Worm (Caenorhabditis elegans) whole organism, L2 larva: ENCODE results near the gene K11D12.13.

ENCODE experiments used
- C34F6.9 ChIP-seq: fragments of 150-350 bp; optimal IDR thresholded peaks from 2 replicates; lab custom pipeline; 2014; ENCODE audit warnings: missing biosample characterization, missing genetic modification characterization
- F13H6.1 ChIP-seq: sonication (generic microtip); optimal IDR thresholded peaks from 2 replicates; lab custom pipeline; 2016; ENCODE audit warnings: missing genetic modification characterization, missing compliant biosample characterization
- R02D3.7 ChIP-seq: fragments of 150-350 bp; optimal IDR thresholded peaks from 2 replicates; lab custom pipeline; 2014; ENCODE audit warnings: missing biosample characterization, missing genetic modification characterization
- ZK546.5 ChIP-seq: sonication (generic microtip); optimal IDR thresholded peaks from 2 replicates; lab custom pipeline; 2017; ENCODE audit warnings: missing biosample characterization, missing genetic modification characterization
- alr-1 ChIP-seq: fragments of 150-350 bp; optimal IDR thresholded peaks from 2 replicates; lab custom pipeline; 2014; ENCODE audit warnings: missing biosample characterization, missing genetic modification characterization
- ama-1 ChIP-seq: fragments of 150-350 bp; optimal IDR thresholded peaks from 2 replicates; lab custom pipeline; 2018; ENCODE audit warnings: inconsistent platforms
- blmp-1 ChIP-seq: sonication (generic microtip); optimal IDR thresholded peaks from 2 replicates; lab custom pipeline; 2017; ENCODE audit warnings: missing genetic modification characterization, mild to moderate bottlenecking, missing compliant biosample characterization, antibody characterized with exemption, moderate library complexity; ENCODE audit not compliant: insufficient read depth
- ceh-16 ChIP-seq: fragments of 150-350 bp; optimal IDR thresholded peaks from 2 replicates; lab custom pipeline; 2014; ENCODE audit warnings: missing biosample characterization, missing genetic modification characterization
- crh-2 ChIP-seq: sonication (generic microtip); optimal IDR thresholded peaks from 2 replicates; lab custom pipeline; 2017; ENCODE audit warnings: missing biosample characterization, missing genetic modification characterization
- dmd-4 ChIP-seq: sonication (generic microtip); optimal IDR thresholded peaks from 2 replicates; lab custom pipeline; 2017; ENCODE audit warnings: missing biosample characterization, missing genetic modification characterization
- elt-1 ChIP-seq: fragments of 150-350 bp; optimal IDR thresholded peaks from 2 replicates; lab custom pipeline; 2014; ENCODE audit warnings: missing biosample characterization, missing genetic modification characterization
- elt-3 ChIP-seq: sonication (generic microtip); optimal IDR thresholded peaks from 2 replicates; lab custom pipeline; 2017; ENCODE audit warnings: missing biosample characterization, missing genetic modification characterization
- fos-1 ChIP-seq: fragments of 150-350 bp; optimal IDR thresholded peaks from 2 replicates; lab custom pipeline; 2014; ENCODE audit warnings: missing biosample characterization, missing genetic modification characterization
- gmeb-1 ChIP-seq: fragments of 150-350 bp; optimal IDR thresholded peaks from 2 replicates; lab custom pipeline; 2014; ENCODE audit warnings: missing biosample characterization, missing genetic modification characterization
- lin-39 ChIP-seq: fragments of 150-350 bp; optimal IDR thresholded peaks from 2 replicates; lab custom pipeline; 2014; ENCODE audit warnings: missing biosample characterization, missing genetic modification reagents, missing genetic modification characterization
- lsy-2 ChIP-seq, 2 experiments: fragments of 150-350 bp in 1 of 2; sonication (generic microtip) in 1 of 2; optimal IDR thresholded peaks; 2 replicates each; lab custom pipeline; 2014 to 2017; ENCODE audit warnings: missing biosample characterization in 2 of 2, missing genetic modification characterization in 2 of 2
- mab-5 ChIP-seq: fragments of 150-350 bp; optimal IDR thresholded peaks from 2 replicates; lab custom pipeline; 2014; ENCODE audit warnings: missing biosample characterization, missing genetic modification characterization
- mbf-1 ChIP-seq: sonication (generic microtip); optimal IDR thresholded peaks from 2 replicates; lab custom pipeline; 2017; ENCODE audit warnings: missing biosample characterization, missing genetic modification characterization
- mdl-1 ChIP-seq, 2 experiments: fragments of 150-350 bp in 1 of 2; sonication (generic microtip) in 1 of 2; optimal IDR thresholded peaks; 2 replicates each; lab custom pipeline; 2017; ENCODE audit warnings: missing biosample characterization in 2 of 2, missing genetic modification characterization in 2 of 2
- nhr-11 ChIP-seq: fragments of 150-350 bp; optimal IDR thresholded peaks from 2 replicates; lab custom pipeline; 2014; ENCODE audit warnings: missing biosample characterization, missing genetic modification characterization
- nhr-129 ChIP-seq: fragments of 150-350 bp; optimal IDR thresholded peaks from 2 replicates; lab custom pipeline; 2014; ENCODE audit warnings: missing biosample characterization, missing genetic modification characterization
- nhr-21 ChIP-seq: fragments of 150-350 bp; optimal IDR thresholded peaks from 2 replicates; lab custom pipeline; 2014; ENCODE audit warnings: missing biosample characterization, missing genetic modification characterization
- nhr-23 ChIP-seq: fragments of 150-350 bp; optimal IDR thresholded peaks from 2 replicates; lab custom pipeline; 2014; ENCODE audit warnings: missing biosample characterization, missing genetic modification reagents, missing genetic modification characterization
- nhr-237 ChIP-seq: fragments of 150-350 bp; optimal IDR thresholded peaks from 2 replicates; lab custom pipeline; 2014; ENCODE audit warnings: missing biosample characterization, missing genetic modification characterization
- nhr-25 ChIP-seq: fragments of 150-350 bp; sonication (generic microtip); optimal IDR thresholded peaks from 3 replicates; lab custom pipeline; 2014; ENCODE audit warnings: missing biosample characterization, missing genetic modification characterization
- nhr-6 ChIP-seq: fragments of 150-350 bp; optimal IDR thresholded peaks from 2 replicates; lab custom pipeline; 2014; ENCODE audit warnings: missing biosample characterization, missing genetic modification characterization
- nhr-77 ChIP-seq: fragments of 150-350 bp; optimal IDR thresholded peaks from 2 replicates; lab custom pipeline; 2014; ENCODE audit warnings: missing biosample characterization, missing genetic modification characterization
- peb-1 ChIP-seq: fragments of 150-350 bp; optimal IDR thresholded peaks from 2 replicates; lab custom pipeline; 2014; ENCODE audit warnings: missing biosample characterization, missing genetic modification characterization
- sma-3 ChIP-seq: sonication (generic microtip); optimal IDR thresholded peaks from 2 replicates; lab custom pipeline; 2016; ENCODE audit warnings: missing genetic modification reagents, missing genetic modification characterization, missing compliant biosample characterization
- sma-9 ChIP-seq, 2 experiments: fragments of 150-350 bp in 1 of 2; sonication (generic microtip) in 1 of 2; optimal IDR thresholded peaks; 2 replicates each; lab custom pipeline; 2014 to 2016; ENCODE audit warnings: missing genetic modification characterization in 2 of 2, mild to moderate bottlenecking in 1 of 2, missing biosample characterization in 1 of 2, missing compliant biosample characterization in 1 of 2, missing genetic modification reagents in 1 of 2, moderate library complexity in 1 of 2
- snpc-4 ChIP-seq: fragments of 150-350 bp; optimal IDR thresholded peaks from 2 replicates; lab custom pipeline; 2014; ENCODE audit warnings: missing biosample characterization, missing genetic modification characterization
- unc-39 ChIP-seq: fragments of 150-350 bp; optimal IDR thresholded peaks from 2 replicates; lab custom pipeline; 2014; ENCODE audit warnings: missing biosample characterization, missing genetic modification characterization
- unc-55 ChIP-seq: fragments of 150-350 bp; sonication (generic microtip); optimal IDR thresholded peaks from 3 replicates; lab custom pipeline; 2014; ENCODE audit warnings: missing biosample characterization, missing genetic modification reagents, missing genetic modification characterization
- unc-62 ChIP-seq: fragments of 150-350 bp; optimal IDR thresholded peaks from 2 replicates; lab custom pipeline; 2014; ENCODE audit warnings: missing biosample characterization, missing genetic modification reagents, missing genetic modification characterization
- zag-1 ChIP-seq: fragments of 150-350 bp; optimal IDR thresholded peaks from 2 replicates; lab custom pipeline; 2014; ENCODE audit warnings: missing biosample characterization, missing genetic modification characterization
- ztf-1 ChIP-seq: fragments of 200-800 bp; sonication (Bioruptor generic); conservative IDR thresholded peaks from 2 replicates; pipeline ENCODE4 v1.3.6; 2022; ENCODE audit warnings: missing genetic modification characterization, missing compliant biosample characterization
- ztf-11 ChIP-seq: sonication (generic microtip); optimal IDR thresholded peaks from 2 replicates; lab custom pipeline; 2017; ENCODE audit warnings: missing biosample characterization, missing genetic modification characterization

Gene K11D12.13

DNA sequence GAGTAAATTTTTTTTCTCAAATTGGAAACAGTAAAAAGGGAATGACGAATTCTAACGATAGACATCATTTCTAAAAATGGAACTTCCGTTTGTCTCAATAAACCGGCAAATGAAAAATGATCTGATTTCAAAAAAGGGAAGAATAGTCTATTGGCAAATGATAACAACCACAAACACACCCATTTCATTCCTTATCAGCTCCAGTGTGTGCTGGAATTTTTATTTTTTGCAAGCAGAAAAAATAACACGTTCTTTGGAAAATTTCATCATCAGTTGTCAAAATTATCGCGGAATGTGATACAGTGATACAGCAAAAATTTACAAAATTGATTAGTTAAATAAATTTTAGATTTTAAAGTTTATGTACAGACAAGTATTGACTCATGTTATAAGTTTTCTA, 34.2 kb downstream of the K11D12.13 start:
- TF ChIP-seq crh-2 (tag; lab: Kevin White, UChicago) (peak; percentile 58), lin-39 (no peak), fos-1 (peak; percentile 86)
- TF ChIP-seq, all 48 proteins: peak for 2

ce11 chrV:5069440-5069839, 36.2 kb downstream of the K11D12.13 start, which contains the start of gene Y58A7A.1:
TSS of gene Y58A7A.1 (minus strand) at chrV:5069540.
- TF ChIP-seq nhr-77 (tag; lab: Kevin White, UChicago) (no peak), nhr-6 (tag; lab: Kevin White, UChicago) (no peak), ztf-1 (GFP tag; lab: Robert Waterston, UW) (no peak), fos-1 (no peak), nhr-23 (no peak), peb-1 (tag; lab: Kevin White, UChicago) (no peak), F13H6.1 (tag; lab: Kevin White, UChicago) (no peak), nhr-25 (tag; lab: Kevin White, UChicago) (no peak), ceh-16 (no peak), unc-55 (GFP tag; lab: Kevin White, UChicago) (no peak)

ce11 chrV:5072082-5072481, 38.9 kb downstream of the K11D12.13 start, which contains the start of gene Y58A7A.2:
TSS of gene Y58A7A.2 (minus strand) at chrV:5072182.
- TF ChIP-seq fos-1 (no peak), nhr-6 (tag; lab: Kevin White, UChicago) (no peak), crh-2 (tag; lab: Kevin White, UChicago) (no peak), dmd-4 (no peak), blmp-1 (tag; lab: Kevin White, UChicago) (no peak), gmeb-1 (tag; lab: Kevin White, UChicago) (no peak), ama-1 (lab: Kevin White, UChicago) (no peak), R02D3.7 (tag; lab: Kevin White, UChicago) (no peak), sma-3 (GFP tag; lab: Kevin White, UChicago) (no peak), F13H6.1 (tag; lab: Kevin White, UChicago) (no peak), nhr-11 (tag; lab: Kevin White, UChicago) (no peak)

- TF ChIP-seq blmp-1 (tag; lab: Kevin White, UChicago), result no peak
- no peak for TF ChIP-seq dmd-4
- TF ChIP-seq crh-2 (tag; lab: Kevin White, UChicago), result peak; percentile 38
- no peak for TF ChIP-seq ztf-11 (tag; lab: Kevin White, UChicago)
- TF ChIP-seq F13H6.1 (tag; lab: Kevin White, UChicago), result peak; percentile 17
- no peak for TF ChIP-seq unc-62 (GFP tag; lab: Kevin White, UChicago)
- TF ChIP-seq ZK546.5 (tag; lab: Kevin White, UChicago), result no peak
- peak; percentile 62 for TF ChIP-seq C34F6.9
- no peak for TF ChIP-seq ztf-1 (GFP tag; lab: Robert Waterston, UW)
- peak in 1 of 2 experiments; percentile 31 for TF ChIP-seq lsy-2 (tag; optimal IDR thresholded peaks at IDR 0.05; lab: Kevin White, UChicago)
- no peak for TF ChIP-seq unc-39
- peak; percentile 50 for TF ChIP-seq unc-55 (GFP tag; lab: Kevin White, UChicago)
- peak; percentile 87 for TF ChIP-seq fos-1
- TF ChIP-seq ama-1 (lab: Kevin White, UChicago), result no peak
- no peak for TF ChIP-seq ceh-16
- TF ChIP-seq mab-5 (tag; lab: Kevin White, UChicago), result no peak
- TF ChIP-seq nhr-25 (tag; lab: Kevin White, UChicago), result peak; percentile 57
- TF ChIP-seq zag-1 (tag; lab: Kevin White, UChicago), result no peak
- TF ChIP-seq alr-1 (tag; lab: Kevin White, UChicago), result no peak
- no peak for TF ChIP-seq elt-3
- no peak for TF ChIP-seq peb-1 (tag; lab: Kevin White, UChicago)
- peak; percentile 100 for TF ChIP-seq nhr-129
- no peak for TF ChIP-seq elt-1 (tag; lab: Kevin White, UChicago)
- no peak for TF ChIP-seq snpc-4
- TF ChIP-seq sma-3 (GFP tag; lab: Kevin White, UChicago), result peak; percentile 43
- no peak for TF ChIP-seq mbf-1
- TF ChIP-seq mdl-1 (tag; optimal IDR thresholded peaks at IDR 0.05; lab: Kevin White, UChicago), result no peak
- TF ChIP-seq sma-9 (GFP tag; optimal IDR thresholded peaks at IDR 0.05; lab: Kevin White, UChicago), result peak; percentile 33
- TF ChIP-seq sma-9 (tag; optimal IDR thresholded peaks at IDR 0.05; lab: Kevin White, UChicago), result no peak
- no peak for TF ChIP-seq nhr-21 (tag; lab: Kevin White, UChicago)
- TF ChIP-seq nhr-237 (tag; lab: Kevin White, UChicago), result no peak
- TF ChIP-seq gmeb-1 (tag; lab: Kevin White, UChicago), result peak; percentile 9
Measured at ce11 chrV:5080853-5081338, 47.7 kb downstream of the K11D12.13 start, which contains the start of gene Y58A7A.3. TSS of gene Y58A7A.3 (minus strand) at chrV:5080903.
